Fruit fly (Drosophila melanogaster) whole organism, pupa: ENCODE data around the gene CG33306.

Experiments
- CG10348 ChIP-seq: fragments of 200-800 bp; sonication (Bioruptor generic); IDR thresholded peaks from 2 replicates; pipeline ENCODE4 v1.3.6; 2022; ENCODE audit warnings: missing biosample characterization, missing genetic modification characterization
- CG12605 ChIP-seq: fragments of 200-800 bp; sonication (Bioruptor generic); IDR thresholded peaks from 2 replicates; pipeline ENCODE4 v1.3.6; 2022; ENCODE audit warnings: missing biosample characterization, missing genetic modification characterization
- CG13204 ChIP-seq: fragments of 200-800 bp; sonication (Bioruptor generic); optimal IDR thresholded peaks from 2 replicates; lab custom pipeline; 2018; ENCODE audit warnings: missing biosample characterization, mild to moderate bottlenecking, missing genetic modification characterization, moderate library complexity
- CG14655 ChIP-seq: fragments of 200-800 bp; sonication (Bioruptor generic); optimal IDR thresholded peaks from 3 replicates; lab custom pipeline; 2017; ENCODE audit warnings: mild to moderate bottlenecking, missing biosample characterization, missing genetic modification reagents, missing genetic modification characterization
- CG15710 ChIP-seq: fragments of 200-800 bp; sonication (Bioruptor generic); optimal IDR thresholded peaks from 2 replicates; lab custom pipeline; 2018; ENCODE audit warnings: missing biosample characterization, mild to moderate bottlenecking, missing genetic modification characterization, moderate library complexity
- CG17806 ChIP-seq: fragments of 200-800 bp; sonication (Bioruptor generic); optimal IDR thresholded peaks from 2 replicates; lab custom pipeline; 2018; ENCODE audit warnings: missing biosample characterization, mild to moderate bottlenecking, missing genetic modification characterization, moderate library complexity
- CG32121 ChIP-seq: fragments of 200-800 bp; sonication (Bioruptor generic); IDR thresholded peaks from 2 replicates; pipeline ENCODE4 v1.3.6; 2022; ENCODE audit warnings: missing biosample characterization, missing genetic modification characterization
- CG34367 ChIP-seq: fragments of 200-800 bp; sonication (Bioruptor generic); optimal IDR thresholded peaks from 2 replicates; lab custom pipeline; 2018; ENCODE audit warnings: missing biosample characterization, mild to moderate bottlenecking, missing genetic modification characterization
- CG4496 ChIP-seq: fragments of 200-800 bp; sonication (Bioruptor generic); IDR thresholded peaks from 3 replicates; pipeline ENCODE4 v1.3.6; 2022; ENCODE audit warnings: missing biosample characterization, missing genetic modification characterization
- CG8159 ChIP-seq: fragments of 200-800 bp; sonication (Bioruptor generic); optimal IDR thresholded peaks from 3 replicates; lab custom pipeline; 2018; ENCODE audit warnings: missing biosample characterization, mild to moderate bottlenecking, missing genetic modification characterization, moderate library complexity
- CG8301 ChIP-seq: fragments of 200-800 bp; sonication (Bioruptor generic); optimal IDR thresholded peaks from 2 replicates; lab custom pipeline; 2018; ENCODE audit warnings: missing biosample characterization, mild to moderate bottlenecking, missing genetic modification characterization
- CG9948 ChIP-seq: fragments of 200-800 bp; sonication (Bioruptor generic); optimal IDR thresholded peaks from 2 replicates; lab custom pipeline; 2018; ENCODE audit warnings: missing biosample characterization, mild to moderate bottlenecking, missing genetic modification characterization, moderate library complexity
- D1 ChIP-seq: fragments of 200-800 bp; sonication (Bioruptor generic); optimal IDR thresholded peaks from 2 replicates; lab custom pipeline; 2018; ENCODE audit warnings: missing biosample characterization, mild to moderate bottlenecking, missing genetic modification characterization, moderate library complexity
- EcR ChIP-seq: fragments of 200-800 bp; sonication (Bioruptor generic); optimal IDR thresholded peaks from 3 replicates; lab custom pipeline; 2019; ENCODE audit warnings: missing biosample characterization, missing genetic modification characterization, mild to moderate bottlenecking, moderate library complexity, missing genetic modification reagents
- Pif1A ChIP-seq: fragments of 200-800 bp; sonication (Bioruptor generic); optimal IDR thresholded peaks from 3 replicates; lab custom pipeline; 2016; ENCODE audit warnings: missing biosample characterization, missing genetic modification characterization
- Pif1B ChIP-seq: fragments of 200-800 bp; sonication (Bioruptor generic); optimal IDR thresholded peaks from 3 replicates; lab custom pipeline; 2016; ENCODE audit warnings: missing biosample characterization, missing genetic modification characterization
- Snoo ChIP-seq: fragments of 200-800 bp; sonication (Bioruptor generic); optimal IDR thresholded peaks from 3 replicates; lab custom pipeline; 2017; ENCODE audit warnings: missing biosample characterization, mild to moderate bottlenecking, missing genetic modification characterization, inconsistent platforms
- fd96Ca ChIP-seq: fragments of 200-800 bp; sonication (Bioruptor generic); IDR thresholded peaks from 3 replicates; pipeline ENCODE4 v1.3.6; 2022; ENCODE audit warnings: missing biosample characterization, missing genetic modification characterization
- gl ChIP-seq: fragments of 200-800 bp; sonication (Bioruptor generic); optimal IDR thresholded peaks from 2 replicates; lab custom pipeline; 2018; ENCODE audit warnings: missing biosample characterization, mild to moderate bottlenecking, missing genetic modification characterization
- rn ChIP-seq: fragments of 200-800 bp; sonication (Bioruptor generic); IDR thresholded peaks from 2 replicates; pipeline ENCODE4 v1.3.6; 2022; ENCODE audit warnings: missing biosample characterization, missing genetic modification characterization

The CG33306 gene

DNA sequence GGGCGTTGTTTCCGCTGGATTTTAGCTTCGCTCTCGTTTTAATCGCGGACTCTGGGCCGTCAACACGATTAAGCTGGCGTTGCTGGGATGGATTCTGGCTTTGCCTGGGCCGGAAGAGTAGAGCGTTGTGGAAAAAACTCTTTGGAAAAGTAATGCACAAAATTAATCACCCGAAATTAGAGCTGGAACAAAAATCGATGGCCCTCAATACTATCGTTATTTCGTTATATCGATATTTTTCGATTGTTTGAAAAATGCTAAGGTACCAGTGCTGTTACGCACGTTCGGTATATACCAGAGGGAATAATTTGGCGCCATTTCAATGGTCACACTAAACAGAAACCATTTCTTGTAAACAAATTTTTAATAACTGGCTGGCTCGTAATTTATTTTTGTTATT, 14.0 kb downstream of the CG33306 start, which contains the start of the genes Arpc1 and Orc5:
Arpc1 (minus strand) TSS at position 202 of the 400 bp plus-strand sequence.
Orc5 (plus strand) TSS at position 298 of the 400 bp plus-strand sequence.
- TF ChIP-seq Snoo (tag; lab: Kevin White, UChicago) (no peak), gl (tag; lab: Kevin White, UChicago) (no peak)

DNA sequence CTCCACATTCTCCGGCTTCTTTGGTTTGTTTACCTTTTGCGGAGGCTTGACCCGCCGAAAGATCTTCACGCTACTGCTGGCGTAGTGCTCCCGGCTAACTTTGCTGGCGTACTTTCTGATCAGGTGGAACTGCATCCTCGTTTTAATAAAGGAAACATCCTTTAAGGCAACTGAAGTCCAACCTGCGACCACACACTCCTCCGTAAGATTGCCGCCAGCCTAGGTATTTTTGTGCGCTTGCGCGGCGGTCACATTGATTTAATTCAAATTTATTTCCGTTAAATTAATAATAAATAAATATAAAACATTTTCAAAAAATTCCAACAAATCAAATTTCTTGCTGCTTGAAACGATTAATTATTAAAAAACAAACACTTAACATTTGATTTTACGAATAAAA, 16.0 kb downstream of the CG33306 start, which contains the start of gene PolG1:
PolG1 (minus strand) TSS at position 216 of the 400 bp plus-strand sequence.
- TF ChIP-seq CG4496 (GFP tag; lab: Robert Waterston, UW): no peak
- TF ChIP-seq CG10348 (GFP tag; lab: Robert Waterston, UW): no peak
- TF ChIP-seq CG9948 (tag; lab: Kevin White, UChicago): no peak
- no peak for TF ChIP-seq D1
- TF ChIP-seq Pif1A: no peak
- no peak for TF ChIP-seq CG32121
- TF ChIP-seq CG13204 (GFP tag; lab: Kevin White, UChicago): no peak
- TF ChIP-seq CG8159 (tag; lab: Kevin White, UChicago): no peak
- TF ChIP-seq gl (tag; lab: Kevin White, UChicago): no peak
- no peak for TF ChIP-seq CG8301 (tag; lab: Kevin White, UChicago)
- TF ChIP-seq Snoo (tag; lab: Kevin White, UChicago): no peak
- TF ChIP-seq CG15710 (tag; lab: Kevin White, UChicago): no peak
- no peak for TF ChIP-seq fd96Ca (GFP tag; lab: Robert Waterston, UW)
- no peak for TF ChIP-seq EcR (GFP tag; lab: Kevin White, UChicago)
- TF ChIP-seq CG12605 (GFP tag; lab: Robert Waterston, UW): no peak

- TF ChIP-seq rn (GFP tag; lab: Robert Waterston, UW) (no peak), fd96Ca (GFP tag; lab: Robert Waterston, UW) (no peak), CG4496 (GFP tag; lab: Robert Waterston, UW) (no peak), gl (tag; lab: Kevin White, UChicago) (no peak), CG10348 (GFP tag; lab: Robert Waterston, UW) (no peak), CG14655 (no peak), Snoo (tag; lab: Kevin White, UChicago) (no peak), D1 (no peak)
These were observed 22.6 kb downstream of the CG33306 start, which contains the start of gene b for dm6 chr2L:13820948-13821347. b (plus strand) TSS chr2L:13821248.

DNA sequence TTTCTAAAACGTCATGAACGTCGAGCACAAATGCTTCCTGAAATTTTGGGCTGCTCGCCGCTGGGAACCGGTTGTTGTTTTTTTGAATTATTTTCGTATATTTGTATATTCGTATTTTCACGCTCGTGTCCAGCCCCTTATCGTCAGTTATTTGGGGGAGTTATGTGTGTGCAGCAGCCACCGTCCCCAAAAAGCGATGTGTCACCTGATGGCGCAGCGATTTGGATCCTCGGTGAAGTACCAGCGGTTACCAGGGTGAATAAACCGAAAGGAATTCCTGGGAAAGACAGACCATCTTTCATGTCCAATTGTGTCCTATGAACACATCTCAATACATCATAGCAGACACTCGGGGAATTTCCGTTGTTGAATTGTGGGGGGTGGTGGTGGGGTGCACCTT, 23.4 kb downstream of the CG33306 start:
- no peak for TF ChIP-seq gl (tag; lab: Kevin White, UChicago)
- no peak for TF ChIP-seq CG34367 (tag; lab: Kevin White, UChicago)
- TF ChIP-seq Pif1B (GFP tag; lab: Kevin White, UChicago): no peak
- TF ChIP-seq, all 21 proteins: peak for 0

dm6 chr2L:13813604-13814178, 29.9 kb downstream of the CG33306 start, which contains the start of gene Sos:
Sos (plus strand) TSS chr2L:13813816.
- TF ChIP-seq gl (tag; lab: Kevin White, UChicago) (no peak), CG17806 (no peak), CG10348 (GFP tag; lab: Robert Waterston, UW) (no peak), CG8301 (tag; lab: Kevin White, UChicago) (no peak), Pif1A (no peak), CG9948 (tag; lab: Kevin White, UChicago) (no peak), CG8159 (tag; lab: Kevin White, UChicago) (no peak), CG4496 (GFP tag; lab: Robert Waterston, UW) (no peak), D1 (no peak), EcR (GFP tag; lab: Kevin White, UChicago) (no peak), CG14655 (no peak), rn (GFP tag; lab: Robert Waterston, UW) (no peak)

DNA sequence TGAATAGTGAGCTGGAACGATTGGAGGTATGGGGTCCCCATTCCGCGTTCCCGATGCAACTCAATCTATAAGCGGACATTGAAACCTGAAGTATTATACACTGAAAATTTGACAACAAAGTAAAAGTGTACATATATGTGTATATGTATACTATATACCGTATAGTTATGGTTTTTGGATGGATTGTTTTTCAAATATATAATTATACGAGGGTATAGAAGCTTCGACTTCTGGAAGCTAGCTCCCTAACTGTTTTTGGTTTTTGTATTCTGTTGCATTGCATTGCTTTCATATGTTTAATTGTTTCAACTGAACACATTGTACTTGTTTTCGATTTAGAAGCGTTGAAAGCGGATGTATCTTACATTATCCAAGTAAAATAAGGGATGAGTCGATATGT, 30.4 kb downstream of the CG33306 start, which contains the start of gene CG16888:
CG16888 (minus strand) TSS at position 101 of the 400 bp plus-strand sequence.
- TF ChIP-seq fd96Ca (GFP tag; lab: Robert Waterston, UW) (no peak), EcR (GFP tag; lab: Kevin White, UChicago) (no peak), CG13204 (GFP tag; lab: Kevin White, UChicago) (no peak), CG34367 (tag; lab: Kevin White, UChicago) (no peak), CG32121 (no peak)

dm6 chr2L:13811323-13811722, 32.2 kb downstream of the CG33306 start, which contains the start of the genes Adat1 and CG16865:
Adat1 (minus strand) TSS chr2L:13811474.
CG16865 (plus strand) TSS chr2L:13811522.
- TF ChIP-seq rn (GFP tag; lab: Robert Waterston, UW) (no peak), CG8301 (tag; lab: Kevin White, UChicago) (no peak), CG17806 (no peak), Pif1B (GFP tag; lab: Kevin White, UChicago) (no peak), CG15710 (tag; lab: Kevin White, UChicago) (no peak), CG34367 (tag; lab: Kevin White, UChicago) (no peak), CG8159 (tag; lab: Kevin White, UChicago) (no peak)
